Worm (Caenorhabditis elegans) whole organism, midembryonic: Measurements from ENCODE around the gene ddx-19.

Experiments used
- cog-1 ChIP-seq: sonication (generic microtip); optimal IDR thresholded peaks from 2 replicates; lab custom pipeline; 2016; ENCODE audit warnings: missing genetic modification characterization, missing compliant biosample characterization
- med-1 ChIP-seq: sonication (generic microtip); optimal IDR thresholded peaks from 2 replicates; lab custom pipeline; 2017; ENCODE audit warnings: missing genetic modification characterization, mild to moderate bottlenecking, missing compliant biosample characterization, antibody characterized with exemption, missing genetic modification reagents; ENCODE audit not compliant: insufficient read depth

- TF ChIP-seq cog-1 (tag; lab: Kevin White, UChicago) (no peak), med-1 (GFP tag; lab: Kevin White, UChicago) (no peak)
Observed at ce11 chrII:8916656-8917055, 32.0 kb downstream of the ddx-19 start.
